Worm (Caenorhabditis elegans): ENCODE measurements around the gene F14F7.4.

- TF ChIP-seq unc-39 (tag; optimal IDR thresholded peaks at IDR 0.05), result no peak
- no peak for TF ChIP-seq pha-4 (tag; optimal IDR thresholded peaks at IDR 0.05)
These were observed 25.2 kb downstream of the F14F7.4 start for ce11 chrIII:13004316-13004715.

Measured in whole organism, mixed stage, embryonic.